Fruit fly (Drosophila melanogaster) whole organism, embryonic: ENCODE measurements around the gene CG6753.

Experiments
- Aef1 ChIP-seq: fragments of 200-800 bp; sonication (Bioruptor generic); IDR thresholded peaks from 3 replicates; pipeline ENCODE4 v1.3.6; 2022; ENCODE audit warnings: missing biosample characterization, missing genetic modification characterization
- C15 ChIP-seq: fragments of 200-800 bp; sonication (Bioruptor generic); IDR thresholded peaks from 3 replicates; pipeline ENCODE4 v1.3.6; 2022; ENCODE audit warnings: missing biosample characterization, missing genetic modification characterization
- CG10147 ChIP-seq: fragments of 200-800 bp; sonication (Bioruptor generic); optimal IDR thresholded peaks from 2 replicates; lab custom pipeline; 2019; ENCODE audit warnings: missing biosample characterization, mild to moderate bottlenecking, missing genetic modification characterization, moderate library complexity
- CG11504 ChIP-seq: fragments of 200-800 bp; sonication (Bioruptor generic); optimal IDR thresholded peaks from 3 replicates; lab custom pipeline; 2019; ENCODE audit warnings: missing biosample characterization, mild to moderate bottlenecking, missing genetic modification characterization, moderate library complexity
- CG12104 ChIP-seq: fragments of 200-800 bp; sonication (Bioruptor generic); optimal IDR thresholded peaks from 3 replicates; lab custom pipeline; 2016; ENCODE audit warnings: missing biosample characterization, missing genetic modification characterization
- CG15479 ChIP-seq: fragments of 200-800 bp; sonication (Bioruptor generic); optimal IDR thresholded peaks from 3 replicates; lab custom pipeline; 2019; ENCODE audit warnings: missing biosample characterization, mild to moderate bottlenecking, missing genetic modification characterization, moderate library complexity
- CG1603 ChIP-seq: fragments of 200-800 bp; sonication (Bioruptor generic); optimal IDR thresholded peaks from 2 replicates; lab custom pipeline; 2019; ENCODE audit warnings: missing biosample characterization, mild to moderate bottlenecking, missing genetic modification characterization, moderate library complexity
- CG17328 ChIP-seq: fragments of 200-800 bp; sonication (Bioruptor generic); IDR thresholded peaks from 2 replicates; pipeline ENCODE4 v1.3.6; 2022; ENCODE audit warnings: missing biosample characterization, missing genetic modification characterization
- CG17829 ChIP-seq: fragments of 200-800 bp; optimal IDR thresholded peaks from 2 replicates; lab custom pipeline; 2019; ENCODE audit warnings: missing biosample characterization, mild to moderate bottlenecking, missing genetic modification characterization, moderate library complexity
- CG2678 ChIP-seq: fragments of 200-800 bp; sonication (Bioruptor generic); optimal IDR thresholded peaks from 3 replicates; lab custom pipeline; 2019; ENCODE audit warnings: missing biosample characterization, mild to moderate bottlenecking, missing genetic modification characterization, moderate library complexity
- CG32772 ChIP-seq: fragments of 200-800 bp; sonication (Bioruptor generic); IDR thresholded peaks from 2 replicates; pipeline ENCODE4 v1.3.6; 2022; ENCODE audit warnings: missing biosample characterization, missing genetic modification characterization
- CG6654 ChIP-seq: fragments of 200-800 bp; sonication (Bioruptor generic); optimal IDR thresholded peaks from 2 replicates; lab custom pipeline; 2017; ENCODE audit warnings: missing biosample characterization, mild to moderate bottlenecking, missing genetic modification characterization
- CG8478 ChIP-seq: fragments of >200 bp; optimal IDR thresholded peaks from 2 replicates; lab custom pipeline; 2018
- CG8924 ChIP-seq: fragments of 200-800 bp; optimal IDR thresholded peaks from 3 replicates; lab custom pipeline; 2019; ENCODE audit warnings: missing biosample characterization, mild to moderate bottlenecking, missing genetic modification characterization, moderate library complexity
- Deaf1 ChIP-seq: fragments of 200-800 bp; optimal IDR thresholded peaks from 3 replicates; lab custom pipeline; 2019; ENCODE audit warnings: missing biosample characterization, mild to moderate bottlenecking, missing genetic modification characterization, moderate library complexity
- Eip74EF ChIP-seq, 2 experiments: fragments of 200-800 bp in 1 of 2; fragments of >200 bp in 1 of 2; sonication (Bioruptor generic) in 1 of 2; optimal IDR thresholded peaks; 2 replicates each; lab custom pipeline; 2017 to 2019; ENCODE audit warnings: missing biosample characterization in 2 of 2, missing genetic modification characterization in 2 of 2, mild to moderate bottlenecking in 1 of 2, moderate library complexity in 1 of 2
- Fer1 ChIP-seq: fragments of 200-800 bp; sonication (Bioruptor generic); optimal IDR thresholded peaks from 2 replicates; lab custom pipeline; 2017; ENCODE audit warnings: missing biosample characterization, mild to moderate bottlenecking, missing genetic modification characterization
- Fer3 ChIP-seq: fragments of 200-800 bp; sonication (Bioruptor generic); optimal IDR thresholded peaks from 2 replicates; lab custom pipeline; 2018; ENCODE audit warnings: missing biosample characterization, mild to moderate bottlenecking, missing genetic modification characterization, moderate library complexity
- HLHmδ ChIP-seq: fragments of 200-800 bp; sonication (Bioruptor generic); optimal IDR thresholded peaks from 2 replicates; lab custom pipeline; 2018; ENCODE audit warnings: missing biosample characterization, mild to moderate bottlenecking, missing genetic modification characterization, moderate library complexity
- Max ChIP-seq: fragments of 200-800 bp; sonication (Bioruptor generic); optimal IDR thresholded peaks from 2 replicates; lab custom pipeline; 2016; ENCODE audit warnings: missing biosample characterization, mild to moderate bottlenecking, missing genetic modification characterization
- Med ChIP-seq: fragments of 200-800 bp; sonication (Bioruptor generic); peaks from one replicate; lab custom pipeline; 2016; ENCODE audit warnings: missing biosample characterization, missing genetic modification characterization, mild to moderate bottlenecking, inconsistent platforms, moderate library complexity
- Opbp ChIP-seq: fragments of 200-800 bp; sonication (Bioruptor generic); IDR thresholded peaks from 3 replicates; pipeline ENCODE4 v1.3.6; 2022; ENCODE audit warnings: missing biosample characterization, missing genetic modification characterization; ENCODE audit not compliant: partially characterized antibody
- Stat92E ChIP-seq, 3 experiments: fragments of >200 bp in 2 of 3; fragments of 200-800 bp in 1 of 3; sonication (Bioruptor generic) in 1 of 3; optimal IDR thresholded peaks; 2 replicates each; lab custom pipeline; 2017 to 2019; ENCODE audit warnings: missing biosample characterization in 3 of 3, missing genetic modification characterization in 3 of 3, mild to moderate bottlenecking in 1 of 3, moderate library complexity in 1 of 3
- ac ChIP-seq: fragments of 200-800 bp; sonication (Bioruptor generic); optimal IDR thresholded peaks from 3 replicates; lab custom pipeline; 2017; ENCODE audit warnings: missing biosample characterization, mild to moderate bottlenecking, missing genetic modification characterization
- ara ChIP-seq: fragments of 200-800 bp; sonication (Bioruptor generic); IDR thresholded peaks from 2 replicates; pipeline ENCODE4 v1.3.6; 2022; ENCODE audit warnings: missing biosample characterization, missing genetic modification characterization
- az2 ChIP-seq: fragments of 200-800 bp; sonication (Bioruptor generic); optimal IDR thresholded peaks from 3 replicates; lab custom pipeline; 2016; ENCODE audit warnings: missing biosample characterization, missing genetic modification characterization
- cg ChIP-seq: fragments of 200-800 bp; sonication (Bioruptor generic); optimal IDR thresholded peaks from 3 replicates; lab custom pipeline; 2019; ENCODE audit warnings: missing biosample characterization, mild to moderate bottlenecking, missing genetic modification characterization, moderate library complexity
- ci ChIP-seq: fragments of 200-800 bp; sonication (Bioruptor generic); IDR thresholded peaks from 3 replicates; pipeline ENCODE4 v1.3.6; 2022; ENCODE audit warnings: missing biosample characterization, missing genetic modification characterization
- crp ChIP-seq, 2 experiments: fragments of 200-800 bp; sonication (Bioruptor generic); optimal IDR thresholded peaks; 2 replicates in 1 of 2; 3 replicates in 1 of 2; lab custom pipeline; 2017; ENCODE audit warnings: missing biosample characterization in 2 of 2, missing genetic modification characterization in 2 of 2, mild to moderate bottlenecking in 1 of 2, moderate library complexity in 1 of 2
- da ChIP-seq: fragments of 200-800 bp; sonication (Bioruptor generic); optimal IDR thresholded peaks from 2 replicates; lab custom pipeline; 2016; ENCODE audit warnings: missing biosample characterization, missing genetic modification characterization
- exex ChIP-seq: fragments of 200-800 bp; sonication (Bioruptor generic); optimal IDR thresholded peaks from 4 replicates; lab custom pipeline; 2018; ENCODE audit warnings: missing biosample characterization, mild to moderate bottlenecking, missing genetic modification characterization, moderate library complexity
- gro ChIP-seq: fragments of 200-800 bp; sonication (Bioruptor generic); optimal IDR thresholded peaks from 2 replicates; lab custom pipeline; 2016; ENCODE audit warnings: missing biosample characterization, missing genetic modification characterization
- hth ChIP-seq: fragments of >200 bp; optimal IDR thresholded peaks from 2 replicates; lab custom pipeline; 2017; ENCODE audit warnings: inconsistent platforms
- inv ChIP-seq: fragments of 200-800 bp; sonication (Bioruptor generic); IDR thresholded peaks from 2 replicates; pipeline ENCODE4 v1.3.6; 2022; ENCODE audit warnings: missing biosample characterization, missing genetic modification characterization; ENCODE audit not compliant: partially characterized antibody
- jigr1 ChIP-seq: fragments of 200-800 bp; sonication (Bioruptor generic); IDR thresholded peaks from 3 replicates; pipeline ENCODE4 v1.3.6; 2022; ENCODE audit warnings: missing biosample characterization, missing genetic modification characterization
- kni ChIP-seq: fragments of 200-800 bp; sonication (Bioruptor generic); optimal IDR thresholded peaks from 3 replicates; lab custom pipeline; 2017; ENCODE audit warnings: mild to moderate bottlenecking, missing biosample characterization, missing genetic modification reagents, missing genetic modification characterization
- lilli ChIP-seq: fragments of 200-800 bp; sonication (Bioruptor generic); optimal IDR thresholded peaks from 3 replicates; lab custom pipeline; 2016; ENCODE audit warnings: missing biosample characterization, missing genetic modification characterization
- mam ChIP-seq: fragments of 200-800 bp; sonication (Bioruptor generic); optimal IDR thresholded peaks from 3 replicates; lab custom pipeline; 2016; ENCODE audit warnings: missing biosample characterization, missing genetic modification characterization
- nom ChIP-seq: fragments of 200-800 bp; sonication (Bioruptor generic); optimal IDR thresholded peaks from 2 replicates; lab custom pipeline; 2017; ENCODE audit warnings: missing biosample characterization, missing genetic modification characterization, mild to moderate bottlenecking, moderate library complexity, missing genetic modification reagents
- odd ChIP-seq: fragments of 200-800 bp; sonication (Bioruptor generic); optimal IDR thresholded peaks from 2 replicates; lab custom pipeline; 2017; ENCODE audit warnings: missing biosample characterization, mild to moderate bottlenecking, missing genetic modification characterization
- pzg ChIP-seq: fragments of 200-800 bp; sonication (Bioruptor generic); optimal IDR thresholded peaks from 3 replicates; lab custom pipeline; 2018; ENCODE audit warnings: missing biosample characterization, mild to moderate bottlenecking, missing genetic modification characterization, moderate library complexity
- sd ChIP-seq: fragments of 200-800 bp; sonication (Bioruptor generic); optimal IDR thresholded peaks from 3 replicates; lab custom pipeline; 2018; ENCODE audit warnings: missing biosample characterization, mild to moderate bottlenecking, missing genetic modification characterization, moderate library complexity
- sens ChIP-seq: fragments of 200-800 bp; sonication (Bioruptor generic); peaks from one replicate; lab custom pipeline; 2016; ENCODE audit warnings: missing biosample characterization, missing genetic modification characterization
- ttk ChIP-seq: fragments of 200-800 bp; sonication (Bioruptor generic); IDR thresholded peaks from 2 replicates; pipeline ENCODE4 v2.1.2; 2022; ENCODE audit warnings: missing biosample characterization, missing genetic modification characterization
- twi ChIP-seq: fragments of 200-800 bp; optimal IDR thresholded peaks from 2 replicates; lab custom pipeline; 2019; ENCODE audit warnings: missing biosample characterization, mild to moderate bottlenecking, missing genetic modification characterization, moderate library complexity
- zen ChIP-seq: fragments of 200-800 bp; sonication (Bioruptor generic); optimal IDR thresholded peaks from 3 replicates; lab custom pipeline; 2018; ENCODE audit warnings: missing biosample characterization, mild to moderate bottlenecking, missing genetic modification characterization, moderate library complexity
- zfh1 ChIP-seq: fragments of 200-800 bp; sonication (Bioruptor generic); IDR thresholded peaks from 3 replicates; pipeline ENCODE4 v1.3.6; 2022; ENCODE audit warnings: missing biosample characterization, missing genetic modification characterization

The CG6753 gene

dm6 chr3R:12649099-12650029, 7.1 kb upstream of the CG6753 start (continued):
- no peak for TF ChIP-seq CG17328
- no peak for TF ChIP-seq lilli (GFP tag; lab: Kevin White, UChicago)
- TF ChIP-seq Fer1 (GFP tag; lab: Kevin White, UChicago), result no peak

- TF ChIP-seq cg (GFP tag; lab: Kevin White, UChicago) (peak; percentile 68), Med (GFP tag; lab: Kevin White, UChicago) (peak; percentile 77), twi (peak; percentile 70), zfh1 (GFP tag; lab: Robert Waterston, UW) (no peak), CG12104 (GFP tag; lab: Kevin White, UChicago) (no peak), Stat92E (GFP tag; optimal IDR thresholded peaks at IDR 0.05; lab: Kevin White, UChicago) (peak in 1 of 3 experiments; percentile 62), ac (GFP tag; lab: Kevin White, UChicago) (peak; percentile 97), kni (GFP tag; lab: Kevin White, UChicago) (peak; percentile 80), jigr1 (no peak), CG2678 (tag; lab: Kevin White, UChicago) (no peak), Eip74EF (GFP tag; optimal IDR thresholded peaks at IDR 0.05; lab: Kevin White, UChicago) (no peak), CG32772 (no peak), CG8924 (peak; percentile 10), CG1603 (no peak), CG11504 (peak; percentile 5), zen (tag; lab: Kevin White, UChicago) (peak; percentile 46), C15 (GFP tag; lab: Robert Waterston, UW) (no peak), Deaf1 (tag; lab: Kevin White, UChicago) (peak; percentile 30), Opbp (GFP tag; lab: Robert Waterston, UW) (0 out of 3 replicates have a peak, but pooled peaks have one; percentile 24), pzg (GFP tag; lab: Kevin White, UChicago) (no peak), az2 (no peak), CG8478 (no peak), hth (lab: Kevin White, UChicago) (peak; percentile 7), exex (tag; lab: Kevin White, UChicago) (no peak), mam (no peak), Aef1 (no peak), crp (GFP tag; optimal IDR thresholded peaks at IDR 0.05; lab: Kevin White, UChicago) (peak in 1 of 2 experiments; percentile 14), sens (GFP tag; lab: Kevin White, UChicago) (peak; percentile 74), CG17829 (tag; lab: Kevin White, UChicago) (peak; percentile 42), CG10147 (GFP tag; lab: Kevin White, UChicago) (no peak), gro (GFP tag; lab: Kevin White, UChicago) (no peak), da (peak; percentile 19), odd (GFP tag; lab: Kevin White, UChicago) (peak; percentile 22), CG15479 (peak; percentile 63), CG6654 (GFP tag; lab: Kevin White, UChicago) (no peak), Fer3 (tag; lab: Kevin White, UChicago) (no peak), nom (GFP tag; lab: Kevin White, UChicago) (peak; percentile 18), inv (no peak), HLHmδ (GFP tag; lab: Kevin White, UChicago) (peak; percentile 82), ara (peak; percentile 40; the same call in 1 of the 2 replicates), ttk (GFP tag; lab: Robert Waterston, UW) (no peak), Max (no peak), sd (tag; lab: Kevin White, UChicago) (peak; percentile 52), ci (GFP tag; lab: Robert Waterston, UW) (0 out of 3 replicates have a peak, but pooled peaks have one; percentile 52)
Measured at dm6 chr3R:12647954-12648353, 5.7 kb upstream of the CG6753 start, which contains the start of gene Dtg. Dtg (plus strand) TSS chr3R:12648058.
